Fruit fly (Drosophila melanogaster): ENCODE measurements around the gene CG14050.

Gene CG14050

dm6 chrX:2321900-2322555 lies 4.0 kb downstream of the CG14050 start (continued):
- TF ChIP-seq Dbx (GFP tag; IDR thresholded peaks at IDR 0.05) = 0 out of 3 replicates have a peak, but pooled peaks have one; percentile 47
- TF ChIP-seq Lpt (GFP tag; optimal IDR thresholded peaks at IDR 0.05) = no peak
- no peak for TF ChIP-seq h (optimal IDR thresholded peaks at IDR 0.05)
- TF ChIP-seq fd96Cb (tag; optimal IDR thresholded peaks at IDR 0.05) = peak; percentile 37
- TF ChIP-seq CG11247 (GFP tag; IDR thresholded peaks at IDR 0.05) = peak; percentile 58
- peak; percentile 65 for TF ChIP-seq lilli (GFP tag; optimal IDR thresholded peaks at IDR 0.05)
- peak; percentile 39 for TF ChIP-seq zfh2 (GFP tag; optimal IDR thresholded peaks at IDR 0.05)
- no peak for TF ChIP-seq CG8089 (GFP tag; optimal IDR thresholded peaks at IDR 0.05)
- no peak for TF ChIP-seq Poxn (GFP tag; IDR thresholded peaks at IDR 0.05)
- no peak for TF ChIP-seq Nf-YA (GFP tag; IDR thresholded peaks at IDR 0.05)
- no peak for TF ChIP-seq sim (GFP tag; IDR thresholded peaks at IDR 0.05)
- TF ChIP-seq Hey (tag; optimal IDR thresholded peaks at IDR 0.05) = no peak
- TF ChIP-seq org-1 (GFP tag; optimal IDR thresholded peaks at IDR 0.05) = peak; percentile 61
- peak; percentile 56 for TF ChIP-seq CG12155 (GFP tag; optimal IDR thresholded peaks at IDR 0.05)
- TF ChIP-seq hkb (optimal IDR thresholded peaks at IDR 0.05) = no peak
- TF ChIP-seq hkb (GFP tag; IDR thresholded peaks at IDR 0.05) = peak; percentile 60
- 0 out of 3 replicates have a peak, but pooled peaks have one; percentile 56 for TF ChIP-seq Mrtf (GFP tag; IDR thresholded peaks at IDR 0.05)
- no peak for TF ChIP-seq CG11085 (GFP tag; IDR thresholded peaks at IDR 0.05)
- TF ChIP-seq btn (GFP tag; optimal IDR thresholded peaks at IDR 0.05) = no peak
- TF ChIP-seq CG9876 (GFP tag; optimal IDR thresholded peaks at IDR 0.05) = peak; percentile 39
- no peak for TF ChIP-seq CG8388 (GFP tag; optimal IDR thresholded peaks at IDR 0.05)
- peak; percentile 44 for TF ChIP-seq pnt (GFP tag; optimal IDR thresholded peaks at IDR 0.05)
- TF ChIP-seq CG4404 (GFP tag; IDR thresholded peaks at IDR 0.05) = peak; percentile 67
- no peak for TF ChIP-seq CG18764 (GFP tag; optimal IDR thresholded peaks at IDR 0.05)
- TF ChIP-seq Nf-YB (GFP tag; optimal IDR thresholded peaks at IDR 0.05) = peak; percentile 16
- TF ChIP-seq CG3407 (GFP tag; optimal IDR thresholded peaks at IDR 0.05) = no peak
- no peak for TF ChIP-seq CG13287 (GFP tag; IDR thresholded peaks at IDR 0.05; ENCODE audit: partially characterized antibody)
- TF ChIP-seq HLH54F (GFP tag; optimal IDR thresholded peaks at IDR 0.05) = peak; percentile 24
- peak; percentile 58 for TF ChIP-seq CG16815 (GFP tag; optimal IDR thresholded peaks at IDR 0.05)
- TF ChIP-seq sr (GFP tag; IDR thresholded peaks at IDR 0.05) = 0 out of 3 replicates have a peak, but pooled peaks have one; percentile 4
- peak; percentile 5 for TF ChIP-seq Fer3 (tag; optimal IDR thresholded peaks at IDR 0.05)
- no peak for TF ChIP-seq crc (GFP tag; optimal IDR thresholded peaks at IDR 0.05)
- peak; percentile 37 for TF ChIP-seq Fer1 (GFP tag; optimal IDR thresholded peaks at IDR 0.05)
- TF ChIP-seq CG14441 (GFP tag; IDR thresholded peaks at IDR 0.05) = peak; percentile 68
- TF ChIP-seq HmgZ (tag; optimal IDR thresholded peaks at IDR 0.05) = peak; percentile 39
- no peak for TF ChIP-seq GATAe (GFP tag; conservative IDR thresholded peaks at IDR 0.05)
- TF ChIP-seq Sox102F (GFP tag; optimal IDR thresholded peaks at IDR 0.05) = peak; percentile 48
- peak; percentile 39; the same call in 1 of the 2 replicates for TF ChIP-seq dan (GFP tag; IDR thresholded peaks at IDR 0.05)
- peak; percentile 45; the same call in 1 of the 2 replicates for TF ChIP-seq CG11696 (GFP tag; IDR thresholded peaks at IDR 0.05)
- TF ChIP-seq bcd (GFP tag; optimal IDR thresholded peaks at IDR 0.05) = peak; percentile 6
- no peak for TF ChIP-seq CG15073 (GFP tag; optimal IDR thresholded peaks at IDR 0.05)
- 0 out of 3 replicates have a peak, but pooled peaks have one; percentile 47 for TF ChIP-seq CG7357 (GFP tag; IDR thresholded peaks at IDR 0.05)
- TF ChIP-seq CG18476 (GFP tag; optimal IDR thresholded peaks at IDR 0.05) = peak; percentile 0
- peak; percentile 65; the same call in 1 of the 3 replicates for TF ChIP-seq CG11456 (GFP tag; IDR thresholded peaks at IDR 0.05)
- TF ChIP-seq gcm (GFP tag; optimal IDR thresholded peaks at IDR 0.05) = no peak
- no peak for TF ChIP-seq luna (GFP tag; optimal IDR thresholded peaks at IDR 0.05)
- TF ChIP-seq NC2α (GFP tag; optimal IDR thresholded peaks at IDR 0.05) = peak; percentile 13
- TF ChIP-seq zen (tag; optimal IDR thresholded peaks at IDR 0.05) = no peak
- TF ChIP-seq CG17385 (GFP tag; optimal IDR thresholded peaks at IDR 0.05) = peak; percentile 36
- no peak for TF ChIP-seq Tbp (GFP tag; optimal IDR thresholded peaks at IDR 0.05)
- peak; percentile 71 for TF ChIP-seq Hmr (GFP tag; optimal IDR thresholded peaks at IDR 0.05)
- peak; percentile 82 for TF ChIP-seq ci (GFP tag; IDR thresholded peaks at IDR 0.05)
